Worm (Caenorhabditis elegans) whole organism, L4 larva: ENCODE results near the gene gldc-1.

Source experiments
- F44E2.7 ChIP-seq: fragments of 200-800 bp; sonication (Bioruptor generic); IDR thresholded peaks from 2 replicates; pipeline ENCODE4 v2.1.2; 2022; ENCODE audit warnings: missing genetic modification characterization, missing compliant biosample characterization
- F49E8.2 ChIP-seq: sonication (generic microtip); optimal IDR thresholded peaks from 2 replicates; lab custom pipeline; 2016; ENCODE audit warnings: missing compliant biosample characterization, mild to moderate bottlenecking, missing genetic modification characterization, borderline replicate concordance
- R02D3.7 ChIP-seq: fragments of 150-350 bp; sonication (generic microtip); optimal IDR thresholded peaks from 3 replicates; lab custom pipeline; 2014; ENCODE audit warnings: missing biosample characterization, missing genetic modification characterization
- T20F7.1 ChIP-seq: fragments of 200-800 bp; sonication (Bioruptor generic); optimal IDR thresholded peaks from 2 replicates; lab custom pipeline; 2018; ENCODE audit warnings: mild to moderate bottlenecking, missing genetic modification characterization, missing compliant biosample characterization
- Y48G9A.11 ChIP-seq: fragments of 200-800 bp; sonication (Bioruptor generic); IDR thresholded peaks from 2 replicates; pipeline ENCODE4 v1.3.6; 2022; ENCODE audit warnings: missing genetic modification reagents, missing genetic modification characterization, missing compliant biosample characterization
- Y5F2A.4 ChIP-seq: fragments of 200-800 bp; sonication (Bioruptor generic); optimal IDR thresholded peaks from 2 replicates; lab custom pipeline; 2018; ENCODE audit warnings: mild to moderate bottlenecking, missing genetic modification characterization, missing compliant biosample characterization
- Y75B8A.6 ChIP-seq: fragments of 200-800 bp; sonication (Bioruptor generic); IDR thresholded peaks from 2 replicates; pipeline ENCODE4 v1.3.6; 2022; ENCODE audit warnings: missing genetic modification reagents, missing genetic modification characterization, missing compliant biosample characterization
- ZK337.2 ChIP-seq: fragments of 200-800 bp; sonication (Bioruptor generic); IDR thresholded peaks from 2 replicates; pipeline ENCODE4 v1.3.6; 2022; ENCODE audit warnings: missing genetic modification reagents, missing genetic modification characterization, missing compliant biosample characterization
- aly-2 ChIP-seq: sonication (generic microtip); optimal IDR thresholded peaks from 2 replicates; lab custom pipeline; 2018; ENCODE audit warnings: missing biosample characterization, missing genetic modification characterization
- ceh-32 ChIP-seq: sonication (generic microtip); optimal IDR thresholded peaks from 2 replicates; lab custom pipeline; 2016; ENCODE audit warnings: mild to moderate bottlenecking, missing genetic modification characterization, missing compliant biosample characterization; ENCODE audit not compliant: poor library complexity
- ceh-62 ChIP-seq: sonication (generic microtip); optimal IDR thresholded peaks from 2 replicates; lab custom pipeline; 2017; ENCODE audit warnings: missing biosample characterization, missing genetic modification characterization
- ctbp-1 ChIP-seq: fragments of 200-800 bp; sonication (Bioruptor generic); IDR thresholded peaks from 2 replicates; pipeline ENCODE4 v1.3.6; 2022; ENCODE audit warnings: missing genetic modification reagents, missing genetic modification characterization, missing compliant biosample characterization
- daf-12 ChIP-seq: fragments of 150-350 bp; optimal IDR thresholded peaks from 2 replicates; lab custom pipeline; 2014; ENCODE audit warnings: missing biosample characterization, missing genetic modification reagents, missing genetic modification characterization
- dmd-9 ChIP-seq: fragments of 200-800 bp; sonication (Bioruptor generic); IDR thresholded peaks from 2 replicates; pipeline ENCODE4 v1.3.6; 2022; ENCODE audit warnings: missing genetic modification reagents, missing genetic modification characterization, missing compliant biosample characterization
- duxl-1 ChIP-seq: sonication (generic microtip); optimal IDR thresholded peaks from 2 replicates; lab custom pipeline; 2016; ENCODE audit warnings: mild to moderate bottlenecking, missing genetic modification characterization, moderate library complexity, missing compliant biosample characterization; ENCODE audit not compliant: poor library complexity
- egl-27 ChIP-seq: sonication (generic microtip); optimal IDR thresholded peaks from 3 replicates; lab custom pipeline; 2017; ENCODE audit warnings: missing biosample characterization, missing genetic modification reagents, missing genetic modification characterization
- egl-43 ChIP-seq: fragments of 200-800 bp; sonication (Bioruptor generic); IDR thresholded peaks from 2 replicates; pipeline ENCODE4 v1.3.6; 2022; ENCODE audit warnings: missing genetic modification reagents, missing genetic modification characterization, missing compliant biosample characterization
- fkh-10 ChIP-seq: fragments of 150-350 bp; optimal IDR thresholded peaks from 2 replicates; lab custom pipeline; 2014; ENCODE audit warnings: missing biosample characterization, missing genetic modification reagents, missing genetic modification characterization
- fos-1 ChIP-seq: fragments of 150-350 bp; optimal IDR thresholded peaks from 2 replicates; lab custom pipeline; 2014; ENCODE audit warnings: missing biosample characterization, missing genetic modification characterization
- gei-8 ChIP-seq: fragments of 200-800 bp; sonication (Bioruptor generic); optimal IDR thresholded peaks from 2 replicates; lab custom pipeline; 2018; ENCODE audit warnings: mild to moderate bottlenecking, missing genetic modification characterization, missing compliant biosample characterization
- hif-1 ChIP-seq, 2 experiments: sonication (generic microtip); optimal IDR thresholded peaks; 2 replicates each; lab custom pipeline; 2016 to 2017; ENCODE audit warnings: missing compliant biosample characterization in 2 of 2, missing genetic modification characterization in 2 of 2, missing genetic modification reagents in 2 of 2, missing genotype in 2 of 2, mild to moderate bottlenecking in 1 of 2
- hlh-11 ChIP-seq: fragments of 200-800 bp; sonication (Bioruptor generic); optimal IDR thresholded peaks from 2 replicates; lab custom pipeline; 2018; ENCODE audit warnings: mild to moderate bottlenecking, missing genetic modification characterization, missing compliant biosample characterization
- hlh-30 ChIP-seq: sonication (generic microtip); optimal IDR thresholded peaks from 2 replicates; lab custom pipeline; 2017; ENCODE audit warnings: antibody characterized with exemption, mild to moderate bottlenecking, missing genetic modification characterization, missing compliant biosample characterization; ENCODE audit not compliant: insufficient read depth
- lim-7 ChIP-seq: fragments of 200-800 bp; sonication (Bioruptor generic); IDR thresholded peaks from 2 replicates; pipeline ENCODE4 v1.3.6; 2022; ENCODE audit warnings: missing genetic modification characterization, missing compliant biosample characterization
- lin-15B ChIP-seq: fragments of 150-350 bp; sonication (generic microtip); optimal IDR thresholded peaks from 3 replicates; lab custom pipeline; 2014; ENCODE audit warnings: missing biosample characterization, missing genetic modification characterization
- lin-29 ChIP-seq: fragments of 200-800 bp; sonication (Bioruptor generic); IDR thresholded peaks from 2 replicates; pipeline ENCODE4 v1.3.6; 2022; ENCODE audit warnings: missing genetic modification reagents, missing genetic modification characterization, missing compliant biosample characterization
- lin-39 ChIP-seq: fragments of 150-350 bp; optimal IDR thresholded peaks from 2 replicates; lab custom pipeline; 2014; ENCODE audit warnings: missing biosample characterization, missing genetic modification reagents, missing genetic modification characterization
- lir-3 ChIP-seq: sonication (generic microtip); optimal IDR thresholded peaks from 2 replicates; lab custom pipeline; 2016; ENCODE audit warnings: mild to moderate bottlenecking, missing genetic modification characterization, missing compliant biosample characterization
- lsy-2 ChIP-seq, 2 experiments: fragments of 150-350 bp in 1 of 2; sonication (generic microtip) in 1 of 2; optimal IDR thresholded peaks; 2 replicates each; lab custom pipeline; 2014 to 2017; ENCODE audit warnings: missing biosample characterization in 2 of 2, missing genetic modification characterization in 2 of 2
- madf-5 ChIP-seq, 2 experiments: fragments of 200-800 bp; sonication (Bioruptor generic); IDR thresholded peaks; 2 replicates each; pipeline ENCODE4 v1.3.6; 2022; ENCODE audit warnings: missing compliant biosample characterization in 2 of 2, missing genetic modification characterization in 2 of 2
- madf-9 ChIP-seq: fragments of 200-800 bp; sonication (Bioruptor generic); conservative IDR thresholded peaks from 2 replicates; pipeline ENCODE4 v1.3.6; 2022; ENCODE audit warnings: missing genetic modification reagents, missing genetic modification characterization, missing compliant biosample characterization
- mdt-29 ChIP-seq: fragments of 200-800 bp; sonication (Bioruptor generic); IDR thresholded peaks from 2 replicates; pipeline ENCODE4 v1.3.6; 2022; ENCODE audit warnings: missing genetic modification reagents, missing genetic modification characterization, missing compliant biosample characterization
- mep-1 ChIP-seq: fragments of 150-350 bp; sonication (generic microtip); optimal IDR thresholded peaks from 3 replicates; lab custom pipeline; 2014; ENCODE audit warnings: missing biosample characterization, missing genetic modification characterization
- mes-2 ChIP-seq: sonication (generic microtip); optimal IDR thresholded peaks from 2 replicates; lab custom pipeline; 2016; ENCODE audit warnings: missing genotype, mild to moderate bottlenecking, missing genetic modification characterization, missing compliant biosample characterization; ENCODE audit not compliant: poor library complexity, severe bottlenecking
- nhr-10 ChIP-seq: fragments of 150-350 bp; optimal IDR thresholded peaks from 2 replicates; lab custom pipeline; 2014; ENCODE audit warnings: missing biosample characterization, missing genetic modification characterization
- nhr-102 ChIP-seq: sonication (generic microtip); optimal IDR thresholded peaks from 2 replicates; lab custom pipeline; 2016; ENCODE audit warnings: mild to moderate bottlenecking, missing genetic modification characterization, moderate library complexity, missing compliant biosample characterization
- nhr-42 ChIP-seq: fragments of 200-800 bp; sonication (Bioruptor generic); IDR thresholded peaks from 2 replicates; pipeline ENCODE4 v1.3.6; 2022; ENCODE audit warnings: missing genetic modification characterization, missing compliant biosample characterization
- nhr-48 ChIP-seq: sonication (generic microtip); optimal IDR thresholded peaks from 2 replicates; lab custom pipeline; 2016; ENCODE audit warnings: mild to moderate bottlenecking, missing genetic modification characterization, missing compliant biosample characterization
- nhr-76 ChIP-seq: fragments of 150-350 bp; optimal IDR thresholded peaks from 2 replicates; lab custom pipeline; 2014; ENCODE audit warnings: missing biosample characterization, missing genetic modification characterization
- pha-4 ChIP-seq, 2 experiments: fragments of 150-350 bp in 1 of 2; fragments of 200-800 bp in 1 of 2; sonication (Bioruptor generic) in 1 of 2; IDR thresholded peaks in 1 of 2; optimal IDR thresholded peaks in 1 of 2; 2 replicates each; pipeline versions ENCODE4 v1.3.6 to Lab custom; 2014 to 2022; ENCODE audit warnings: missing genetic modification characterization in 2 of 2, missing genetic modification reagents in 2 of 2, missing biosample characterization in 1 of 2, missing compliant biosample characterization in 1 of 2
- pqm-1 ChIP-seq: sonication (generic microtip); optimal IDR thresholded peaks from 2 replicates; lab custom pipeline; 2017; ENCODE audit warnings: missing biosample characterization, missing genetic modification characterization
- rbr-2 ChIP-seq: sonication (generic microtip); optimal IDR thresholded peaks from 2 replicates; lab custom pipeline; 2016; ENCODE audit warnings: missing genotype, missing genetic modification characterization, missing compliant biosample characterization
- skn-1 ChIP-seq: fragments of 150-350 bp; optimal IDR thresholded peaks from 2 replicates; lab custom pipeline; 2014; ENCODE audit warnings: missing biosample characterization, missing genetic modification characterization
- tra-1 ChIP-seq: fragments of 200-800 bp; sonication (Bioruptor generic); IDR thresholded peaks from 2 replicates; pipeline ENCODE4 v1.3.6; 2022; ENCODE audit warnings: missing genetic modification reagents, missing genetic modification characterization, missing compliant biosample characterization
- unc-39 ChIP-seq: sonication (generic microtip); optimal IDR thresholded peaks from 2 replicates; lab custom pipeline; 2017; ENCODE audit warnings: missing biosample characterization, missing genetic modification characterization
- vab-7 ChIP-seq: fragments of 200-800 bp; sonication (Bioruptor generic); IDR thresholded peaks from 2 replicates; pipeline ENCODE4 v1.3.6; 2022; ENCODE audit warnings: missing genetic modification reagents, missing genetic modification characterization, missing compliant biosample characterization
- zip-2 ChIP-seq: fragments of 150-350 bp; optimal IDR thresholded peaks from 2 replicates; lab custom pipeline; 2014; ENCODE audit warnings: missing biosample characterization, missing genetic modification characterization
- ztf-11 ChIP-seq: fragments of 150-350 bp; optimal IDR thresholded peaks from 2 replicates; lab custom pipeline; 2014; ENCODE audit warnings: missing biosample characterization, missing genetic modification characterization
- ztf-7 ChIP-seq: fragments of 150-350 bp; optimal IDR thresholded peaks from 2 replicates; lab custom pipeline; 2014; ENCODE audit warnings: missing biosample characterization, missing genetic modification characterization

gldc-1 gene

DNA sequence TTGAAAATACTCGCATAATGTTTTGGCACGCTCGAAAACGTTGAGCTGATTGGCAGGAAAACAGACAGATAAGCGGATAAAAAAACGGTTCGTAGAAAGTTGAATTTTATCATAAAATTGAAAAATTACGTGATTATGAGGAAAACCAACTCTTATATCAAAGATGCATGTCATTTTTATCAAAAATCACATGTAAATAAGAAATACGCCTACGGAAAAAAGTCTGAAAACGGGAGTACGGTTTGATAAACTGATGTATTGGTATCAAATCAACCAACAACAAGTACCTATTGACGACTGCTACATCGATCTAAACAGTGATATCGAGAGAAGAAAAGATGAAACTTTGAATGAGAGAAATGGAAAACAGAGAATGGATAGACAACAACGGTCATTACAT is 24.6 kb upstream of the gldc-1 start (continued):
- TF ChIP-seq vab-7 (GFP tag; lab: Robert Waterston, UW) (no peak), lin-15B (no peak), aly-2 (tag; lab: Kevin White, UChicago) (no peak), lsy-2 (tag; optimal IDR thresholded peaks at IDR 0.05; lab: Kevin White, UChicago) (no peak), unc-39 (no peak), pha-4 (GFP tag; IDR thresholded peaks at IDR 0.05; lab: Robert Waterston, UW) (no peak), pha-4 (tag; optimal IDR thresholded peaks at IDR 0.05; lab: Kevin White, UChicago) (no peak), nhr-10 (tag; lab: Kevin White, UChicago) (no peak), ZK337.2 (GFP tag; lab: Robert Waterston, UW) (no peak), ceh-62 (tag; lab: Kevin White, UChicago) (no peak), hif-1 (tag; optimal IDR thresholded peaks at IDR 0.05; lab: Kevin White, UChicago) (peak in 1 of 2 experiments; percentile 63), mdt-29 (no peak), lir-3 (tag; lab: Kevin White, UChicago) (no peak), Y48G9A.11 (GFP tag; lab: Robert Waterston, UW) (no peak)

DNA sequence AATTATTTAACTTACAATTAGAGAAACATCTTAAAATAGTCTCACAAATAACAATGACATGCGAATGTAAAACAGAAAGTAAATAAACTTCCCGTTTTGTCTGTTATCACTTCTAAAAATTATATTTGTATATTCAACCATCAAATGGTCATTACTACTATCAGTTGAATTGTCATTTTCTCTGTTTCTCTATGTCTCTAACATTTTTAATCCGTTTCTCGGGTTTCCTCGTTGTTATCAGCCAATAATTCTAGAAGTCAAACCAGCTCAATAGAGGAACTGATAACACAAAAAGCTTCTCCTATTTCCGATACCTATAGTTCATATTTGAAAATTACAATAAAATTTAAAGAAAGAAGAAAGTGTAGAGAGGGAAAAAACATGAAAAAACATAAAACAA is 23.6 kb upstream of the gldc-1 start:
- TF ChIP-seq tra-1 (GFP tag; lab: Robert Waterston, UW) (peak; percentile 93), ztf-7 (tag; lab: Kevin White, UChicago) (no peak), daf-12 (tag; lab: Kevin White, UChicago) (no peak), ztf-11 (tag; lab: Kevin White, UChicago) (no peak), lsy-2 (tag; optimal IDR thresholded peaks at IDR 0.05; lab: Kevin White, UChicago) (peak in 1 of 2 experiments; percentile 62), lir-3 (tag; lab: Kevin White, UChicago) (no peak), ZK337.2 (GFP tag; lab: Robert Waterston, UW) (no peak), nhr-48 (tag; lab: Kevin White, UChicago) (peak; percentile 66), madf-9 (no peak), F44E2.7 (GFP tag; lab: Robert Waterston, UW) (no peak), ctbp-1 (no peak), Y5F2A.4 (no peak), zip-2 (tag; lab: Kevin White, UChicago) (no peak), mep-1 (tag; lab: Kevin White, UChicago) (peak; percentile 44), nhr-102 (tag; lab: Kevin White, UChicago) (no peak), fkh-10 (GFP tag; lab: Kevin White, UChicago) (no peak), lin-39 (tag; lab: Kevin White, UChicago) (no peak), ceh-32 (tag; lab: Kevin White, UChicago) (no peak), nhr-76 (tag; lab: Kevin White, UChicago) (no peak), mes-2 (tag; lab: Kevin White, UChicago) (no peak), egl-43 (GFP tag; lab: Robert Waterston, UW) (no peak), lim-7 (no peak), ceh-62 (tag; lab: Kevin White, UChicago) (no peak), pqm-1 (tag; lab: Kevin White, UChicago) (peak; percentile 100), nhr-42 (GFP tag; lab: Robert Waterston, UW) (no peak), rbr-2 (no peak), madf-5 (GFP tag; IDR thresholded peaks at IDR 0.05; lab: Robert Waterston, UW) (no peak), lin-29 (GFP tag; lab: Robert Waterston, UW) (no peak), T20F7.1 (peak; percentile 50), hlh-11 (tag; lab: Kevin White, UChicago) (peak; percentile 92), hlh-30 (tag; lab: Kevin White, UChicago) (peak; percentile 53), gei-8 (no peak), egl-27 (no peak), Y75B8A.6 (GFP tag; lab: Robert Waterston, UW) (no peak), R02D3.7 (no peak), fos-1 (tag; lab: Kevin White, UChicago) (no peak), duxl-1 (tag; lab: Kevin White, UChicago) (no peak), dmd-9 (GFP tag; lab: Robert Waterston, UW) (no peak), unc-39 (no peak), skn-1 (tag; lab: Kevin White, UChicago) (no peak), mdt-29 (no peak), F49E8.2 (tag; lab: Kevin White, UChicago) (no peak)
